Worm (Caenorhabditis elegans): ENCODE results near the gene fbxc-23.

DNA sequence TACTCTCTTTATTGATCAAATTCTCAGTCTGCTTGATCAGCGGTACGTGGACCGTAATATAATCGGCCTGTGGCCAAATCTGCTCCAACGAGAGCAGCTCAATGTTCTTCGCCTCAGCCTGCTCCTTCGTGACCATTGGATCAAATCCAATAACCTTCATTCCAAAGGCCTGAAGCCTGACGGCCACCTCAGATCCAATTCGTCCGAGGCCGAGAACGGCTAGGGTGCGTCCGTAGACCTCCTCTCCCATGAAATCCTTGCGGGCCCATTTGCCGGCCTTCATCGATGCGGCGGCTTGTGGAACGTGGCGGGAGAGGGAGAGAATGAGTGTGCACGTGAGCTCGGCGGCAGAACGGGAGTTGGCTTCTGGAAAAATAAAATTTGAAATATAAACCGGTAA, 41.1 kb upstream of the fbxc-23 start:
- TF ChIP-seq W03F9.2 (tag; optimal IDR thresholded peaks at IDR 0.05) = no peak
- TF ChIP-seq dao-5 (tag; optimal IDR thresholded peaks at IDR 0.05) = no peak

Data from whole organism, L4/young adult.